Fruit fly (Drosophila melanogaster): ENCODE results near the gene SmB.

Gene SmB

DNA sequence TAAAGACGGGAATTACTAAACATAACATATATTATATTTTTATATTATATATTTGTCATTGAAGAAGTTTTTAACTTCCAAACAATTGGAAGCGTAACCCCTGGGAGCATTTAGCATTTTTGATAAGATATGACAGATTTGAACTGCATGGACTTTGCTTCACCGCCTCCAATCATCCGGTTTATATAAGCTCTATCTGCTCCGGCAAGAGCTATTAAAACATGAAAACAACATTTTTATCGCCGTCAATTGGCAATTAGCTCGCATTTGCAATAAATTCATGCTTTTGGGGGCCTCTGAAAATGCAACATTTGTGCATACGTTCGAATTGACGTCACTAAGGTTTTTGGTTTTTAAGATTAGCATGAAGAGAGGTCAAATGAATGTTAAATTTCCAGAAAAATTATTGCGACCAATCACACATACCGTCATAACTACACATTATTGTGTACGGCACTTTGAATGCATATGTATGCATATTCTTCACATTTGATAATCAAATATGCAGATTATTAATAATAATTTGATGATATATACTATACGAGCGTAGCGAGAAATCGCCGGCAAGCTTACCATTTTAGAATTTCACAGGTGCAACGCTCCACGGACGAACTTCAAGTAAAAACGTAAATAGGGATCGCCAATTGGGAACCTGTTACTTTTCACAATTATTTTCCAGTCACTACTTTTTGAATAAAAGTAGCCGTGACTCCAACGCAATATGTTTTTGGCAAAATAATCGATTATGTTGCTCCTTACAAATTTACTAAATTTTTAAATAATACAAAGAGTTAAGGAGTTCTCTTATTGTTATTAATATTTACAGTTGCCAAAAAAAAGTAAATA lies 30.6 kb downstream of the SmB start, which contains the start of gene Mdh1:
Gene Mdh1, minus strand, starts transcription at position 691 of the 846 bp plus-strand sequence.
- TF ChIP-seq CG9797 (GFP tag; optimal IDR thresholded peaks at IDR 0.05) (no peak), Lim3 (GFP tag; IDR thresholded peaks at IDR 0.05) (no peak), CG7556 (GFP tag; optimal IDR thresholded peaks at IDR 0.05) (no peak), Doc3 (GFP tag; IDR thresholded peaks at IDR 0.05; ENCODE audit: partially characterized antibody) (no peak), CG14965 (GFP tag; optimal IDR thresholded peaks at IDR 0.05; ENCODE audit: borderline replicate concordance) (no peak), fd3F (GFP tag; optimal IDR thresholded peaks at IDR 0.05) (no peak), luna (GFP tag; optimal IDR thresholded peaks at IDR 0.05) (no peak), en (GFP tag; optimal IDR thresholded peaks at IDR 0.05) (no peak), CG5180 (GFP tag; optimal IDR thresholded peaks at IDR 0.05) (no peak), bbx (GFP tag; IDR thresholded peaks at IDR 0.05; ENCODE audit: partially characterized antibody) (peak; percentile 34; the same call in 1 of the 2 replicates), B-H2 (GFP tag; optimal IDR thresholded peaks at IDR 0.05) (no peak), CG17802 (tag; optimal IDR thresholded peaks at IDR 0.05) (no peak), CG12769 (tag; optimal IDR thresholded peaks at IDR 0.05) (no peak), Hmx (GFP tag; optimal IDR thresholded peaks at IDR 0.05) (no peak), insv (GFP tag; optimal IDR thresholded peaks at IDR 0.05) (peak in 1 of 2 experiments; percentile 43), gsb-n (tag; optimal IDR thresholded peaks at IDR 0.05) (no peak), corto (GFP tag; optimal IDR thresholded peaks at IDR 0.05) (peak; percentile 34), CG10979 (tag; optimal IDR thresholded peaks at IDR 0.05) (no peak), Myb (GFP tag; optimal IDR thresholded peaks at IDR 0.05) (no peak), CG11560 (tag; IDR thresholded peaks at IDR 0.05) (peak; percentile 97), CG15514 (GFP tag; optimal IDR thresholded peaks at IDR 0.05) (peak; percentile 72), CG15479 (GFP tag; optimal IDR thresholded peaks at IDR 0.05) (no peak), CG14050 (GFP tag; IDR thresholded peaks at IDR 0.05) (no peak), az2 (GFP tag; optimal IDR thresholded peaks at IDR 0.05) (peak; percentile 8), pum (GFP tag; optimal IDR thresholded peaks at IDR 0.05) (no peak), vnd (GFP tag; IDR thresholded peaks at IDR 0.05; ENCODE audit: partially characterized antibody) (no peak), CG9437 (GFP tag; optimal IDR thresholded peaks at IDR 0.05) (peak; percentile 63), Pdp1 (GFP tag; optimal IDR thresholded peaks at IDR 0.05) (peak in 1 of 2 experiments; percentile 88), vvl (GFP tag; IDR thresholded peaks at IDR 0.05) (peak; percentile 7; the same call in 1 of the 2 replicates), CG3163 (GFP tag; optimal IDR thresholded peaks at IDR 0.05) (no peak), CG30020 (tag; optimal IDR thresholded peaks at IDR 0.05) (no peak), exex (tag; optimal IDR thresholded peaks at IDR 0.05) (peak; percentile 19), wek (GFP tag; optimal IDR thresholded peaks at IDR 0.05) (no peak), chm (GFP tag; IDR thresholded peaks at IDR 0.05) (no peak), Nf-YC (tag; optimal IDR thresholded peaks at IDR 0.05) (peak; percentile 29), CG8290 (GFP tag; optimal IDR thresholded peaks at IDR 0.05) (no peak), CG8290 (tag; optimal IDR thresholded peaks at IDR 0.05) (no peak), Optix (GFP tag; IDR thresholded peaks at IDR 0.05) (no peak), CG6683 (GFP tag; optimal IDR thresholded peaks at IDR 0.05) (no peak), CG3995 (GFP tag; optimal IDR thresholded peaks at IDR 0.05) (peak; percentile 99), Scr (GFP tag; IDR thresholded peaks at IDR 0.05; ENCODE audit: partially characterized antibody) (0 out of 2 replicates have a peak, but pooled peaks have one; percentile 35), Vsx1 (GFP tag; optimal IDR thresholded peaks at IDR 0.05) (no peak), eve (GFP tag; optimal IDR thresholded peaks at IDR 0.05) (peak in 1 of 2 experiments; percentile 67), tll (GFP tag; optimal IDR thresholded peaks at IDR 0.05) (no peak), MESR4 (GFP tag; optimal IDR thresholded peaks at IDR 0.05) (peak; percentile 70), CG7786 (GFP tag; optimal IDR thresholded peaks at IDR 0.05) (no peak), CG3838 (GFP tag; optimal IDR thresholded peaks at IDR 0.05) (no peak), unpg (GFP tag; optimal IDR thresholded peaks at IDR 0.05) (no peak)
